Worm (Caenorhabditis elegans) whole organism, late embryonic: ENCODE results near the gene F54D5.2.

Source experiments
- ceh-18 ChIP-seq: sonication (generic microtip); optimal IDR thresholded peaks from 2 replicates; lab custom pipeline; 2016; ENCODE audit warnings: missing genetic modification characterization, missing compliant biosample characterization
- lin-11 ChIP-seq: fragments of 200-800 bp; sonication (Bioruptor generic); optimal IDR thresholded peaks from 2 replicates; lab custom pipeline; 2018; ENCODE audit warnings: mild to moderate bottlenecking, missing genetic modification characterization, missing compliant biosample characterization
- pha-4 ChIP-seq: fragments of 150-350 bp; optimal IDR thresholded peaks from 2 replicates; lab custom pipeline; 2018; ENCODE audit warnings: missing biosample characterization, missing genetic modification reagents, missing genetic modification characterization
- ref-2 ChIP-seq: sonication (generic microtip); optimal IDR thresholded peaks from 2 replicates; lab custom pipeline; 2016; ENCODE audit warnings: missing genetic modification characterization, missing compliant biosample characterization
- sox-2 ChIP-seq: fragments of 200-800 bp; sonication (Bioruptor generic); IDR thresholded peaks from 2 replicates; pipeline ENCODE4 v1.3.6; 2022; ENCODE audit warnings: missing genetic modification reagents, missing genetic modification characterization, missing compliant biosample characterization
- ztf-16 ChIP-seq: sonication (generic microtip); optimal IDR thresholded peaks from 2 replicates; lab custom pipeline; 2017; ENCODE audit warnings: missing genetic modification characterization, missing compliant biosample characterization

ce11 chrII:11614103-11614857, 41.3 kb downstream of the F54D5.2 start:
- TF ChIP-seq ceh-18 (tag; lab: Kevin White, UChicago) (no peak), sox-2 (GFP tag; lab: Robert Waterston, UW) (no peak), ztf-16 (tag; lab: Kevin White, UChicago) (no peak), ref-2 (tag; lab: Kevin White, UChicago) (no peak), pha-4 (tag; lab: Kevin White, UChicago) (no peak), lin-11 (tag; lab: Kevin White, UChicago) (no peak)
